Worm (Caenorhabditis elegans) whole organism, mixed stage, embryonic: ENCODE data around the gene vit-2.

Experiments used
- M03D4.4 ChIP-seq: sonication (generic microtip); optimal IDR thresholded peaks from 2 replicates; lab custom pipeline; 2017; ENCODE audit warnings: mild to moderate bottlenecking, missing genetic modification characterization, missing compliant biosample characterization
- bed-3 ChIP-seq: fragments of 200-800 bp; sonication (Bioruptor generic); optimal IDR thresholded peaks from 3 replicates; lab custom pipeline; 2018; ENCODE audit warnings: mild to moderate bottlenecking, missing genetic modification characterization, moderate library complexity, missing compliant biosample characterization
- ceh-43 ChIP-seq: fragments of 200-800 bp; sonication (Bioruptor generic); optimal IDR thresholded peaks from 2 replicates; lab custom pipeline; 2018; ENCODE audit warnings: mild to moderate bottlenecking, missing genetic modification characterization, moderate library complexity, missing compliant biosample characterization
- ceh-83 ChIP-seq: fragments of 200-800 bp; sonication (Bioruptor generic); optimal IDR thresholded peaks from 2 replicates; lab custom pipeline; 2018; ENCODE audit warnings: mild to moderate bottlenecking, missing genetic modification characterization, missing compliant biosample characterization
- ces-1 ChIP-seq: fragments of 150-350 bp; optimal IDR thresholded peaks from 2 replicates; lab custom pipeline; 2014; ENCODE audit warnings: missing biosample characterization, missing genetic modification reagents, missing genetic modification characterization
- cnd-1 ChIP-seq: fragments of 200-800 bp; sonication (Bioruptor generic); optimal IDR thresholded peaks from 2 replicates; lab custom pipeline; 2018; ENCODE audit warnings: mild to moderate bottlenecking, missing genetic modification characterization, missing compliant biosample characterization
- drap-1 ChIP-seq: fragments of 200-800 bp; sonication (Bioruptor generic); optimal IDR thresholded peaks from 3 replicates; lab custom pipeline; 2018; ENCODE audit warnings: mild to moderate bottlenecking, missing genetic modification characterization, missing compliant biosample characterization
- elt-1 ChIP-seq: sonication (generic microtip); optimal IDR thresholded peaks from 2 replicates; lab custom pipeline; 2017; ENCODE audit warnings: missing genetic modification characterization, mild to moderate bottlenecking, missing compliant biosample characterization, antibody characterized with exemption, moderate library complexity, borderline replicate concordance; ENCODE audit not compliant: insufficient read depth
- elt-3 ChIP-seq: fragments of 150-350 bp; optimal IDR thresholded peaks from 2 replicates; lab custom pipeline; 2014; ENCODE audit warnings: missing biosample characterization, missing genetic modification characterization
- flh-1 ChIP-seq: fragments of 200-800 bp; sonication (Bioruptor generic); optimal IDR thresholded peaks from 2 replicates; lab custom pipeline; 2018; ENCODE audit warnings: mild to moderate bottlenecking, missing genetic modification characterization, moderate library complexity, missing compliant biosample characterization
- ham-2 ChIP-seq: fragments of 200-800 bp; sonication (Bioruptor generic); optimal IDR thresholded peaks from 2 replicates; lab custom pipeline; 2018; ENCODE audit warnings: mild to moderate bottlenecking, missing genetic modification characterization, missing compliant biosample characterization
- hlh-1 ChIP-seq: fragments of 150-350 bp; optimal IDR thresholded peaks from 2 replicates; lab custom pipeline; 2014; ENCODE audit warnings: missing biosample characterization, missing genetic modification reagents, missing genetic modification characterization
- lin-13 ChIP-seq: fragments of 150-350 bp; optimal IDR thresholded peaks from 2 replicates; lab custom pipeline; 2014; ENCODE audit warnings: missing biosample characterization, missing genetic modification characterization
- lin-32 ChIP-seq: fragments of 200-800 bp; sonication (Bioruptor generic); optimal IDR thresholded peaks from 2 replicates; lab custom pipeline; 2018; ENCODE audit warnings: mild to moderate bottlenecking, missing genetic modification characterization, missing compliant biosample characterization
- lsy-2 ChIP-seq: fragments of 150-350 bp; optimal IDR thresholded peaks from 2 replicates; lab custom pipeline; 2014; ENCODE audit warnings: missing biosample characterization, missing genetic modification characterization
- mab-5 ChIP-seq: fragments of 150-350 bp; optimal IDR thresholded peaks from 2 replicates; lab custom pipeline; 2014; ENCODE audit warnings: missing biosample characterization, missing genetic modification characterization
- mep-1 ChIP-seq: fragments of 150-350 bp; optimal IDR thresholded peaks from 2 replicates; lab custom pipeline; 2017; ENCODE audit warnings: missing biosample characterization, missing genetic modification reagents, missing genetic modification characterization, inconsistent platforms
- mls-2 ChIP-seq: sonication (generic microtip); optimal IDR thresholded peaks from 2 replicates; lab custom pipeline; 2016; ENCODE audit warnings: mild to moderate bottlenecking, missing genetic modification characterization, moderate library complexity, missing compliant biosample characterization
- nhr-12 ChIP-seq: fragments of 150-350 bp; optimal IDR thresholded peaks from 2 replicates; lab custom pipeline; 2014; ENCODE audit warnings: missing biosample characterization, missing genetic modification characterization
- nhr-2 ChIP-seq: fragments of 150-350 bp; optimal IDR thresholded peaks from 2 replicates; lab custom pipeline; 2014; ENCODE audit warnings: missing biosample characterization, missing genetic modification characterization
- nhr-237 ChIP-seq: fragments of 150-350 bp; optimal IDR thresholded peaks from 2 replicates; lab custom pipeline; 2014; ENCODE audit warnings: missing biosample characterization, missing genetic modification characterization
- nhr-28 ChIP-seq: fragments of 150-350 bp; optimal IDR thresholded peaks from 2 replicates; lab custom pipeline; 2014; ENCODE audit warnings: missing biosample characterization, missing genetic modification characterization
- nhr-76 ChIP-seq: sonication (generic microtip); optimal IDR thresholded peaks from 2 replicates; lab custom pipeline; 2017; ENCODE audit warnings: missing biosample characterization, missing genetic modification characterization
- pha-4 ChIP-seq: fragments of 150-350 bp; optimal IDR thresholded peaks from 2 replicates; lab custom pipeline; 2018; ENCODE audit warnings: missing biosample characterization, missing genetic modification reagents, missing genetic modification characterization
- sem-2 ChIP-seq: fragments of 200-800 bp; sonication (Bioruptor generic); optimal IDR thresholded peaks from 2 replicates; lab custom pipeline; 2018; ENCODE audit warnings: mild to moderate bottlenecking, missing genetic modification characterization, missing compliant biosample characterization
- snpc-4 ChIP-seq: fragments of 150-350 bp; optimal IDR thresholded peaks from 2 replicates; lab custom pipeline; 2014; ENCODE audit warnings: missing biosample characterization, missing genetic modification characterization
- sptf-1 ChIP-seq: sonication (generic microtip); optimal IDR thresholded peaks from 2 replicates; lab custom pipeline; 2017; ENCODE audit warnings: mild to moderate bottlenecking, missing genetic modification characterization, moderate library complexity, missing compliant biosample characterization
- tbx-8 ChIP-seq: fragments of 200-800 bp; sonication (Bioruptor generic); optimal IDR thresholded peaks from 2 replicates; lab custom pipeline; 2018; ENCODE audit warnings: mild to moderate bottlenecking, missing genetic modification characterization, moderate library complexity, missing compliant biosample characterization
- unc-120 ChIP-seq: sonication (generic microtip); optimal IDR thresholded peaks from 2 replicates; lab custom pipeline; 2017; ENCODE audit warnings: missing genetic modification characterization, missing compliant biosample characterization; ENCODE audit not compliant: poor library complexity, severe bottlenecking
- unc-62 ChIP-seq: fragments of 150-350 bp; optimal IDR thresholded peaks from 2 replicates; lab custom pipeline; 2014; ENCODE audit warnings: missing biosample characterization, missing genetic modification reagents, missing genetic modification characterization
- zip-8 ChIP-seq: fragments of 150-350 bp; optimal IDR thresholded peaks from 2 replicates; lab custom pipeline; 2014; ENCODE audit warnings: missing biosample characterization, missing genetic modification characterization
- ztf-11 ChIP-seq: fragments of 150-350 bp; optimal IDR thresholded peaks from 2 replicates; lab custom pipeline; 2014; ENCODE audit warnings: missing biosample characterization, missing genetic modification characterization

Gene vit-2

DNA sequence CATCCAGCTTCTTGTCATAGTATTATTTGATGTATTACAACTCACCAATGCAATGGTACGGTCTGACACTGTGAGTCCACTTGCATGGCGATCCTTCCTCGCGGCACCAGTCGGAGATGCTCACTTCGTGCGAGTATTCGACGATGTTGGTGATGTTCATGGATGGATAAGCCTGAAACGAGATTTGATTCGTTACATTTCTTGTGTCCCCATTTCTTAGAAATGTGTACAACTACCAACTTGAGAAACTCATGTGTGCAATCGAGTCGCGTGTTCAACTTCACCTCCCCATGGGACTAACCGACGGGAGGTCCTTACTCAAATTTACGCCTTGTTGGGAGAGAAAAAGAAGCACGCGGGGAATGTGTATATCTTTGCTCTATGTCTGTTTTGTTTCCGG, 14.7 kb downstream of the vit-2 start:
- TF ChIP-seq tbx-8 (GFP tag; lab: Kevin White, UChicago) (no peak), ham-2 (GFP tag; lab: Kevin White, UChicago) (no peak), zip-8 (tag; lab: Kevin White, UChicago) (no peak), nhr-76 (tag; lab: Kevin White, UChicago) (no peak), mab-5 (tag; lab: Kevin White, UChicago) (no peak), mls-2 (tag; lab: Kevin White, UChicago) (no peak), elt-3 (tag; lab: Kevin White, UChicago) (no peak), cnd-1 (tag; lab: Kevin White, UChicago) (no peak), mep-1 (no peak), ceh-43 (GFP tag; lab: Kevin White, UChicago) (no peak), nhr-12 (tag; lab: Kevin White, UChicago) (no peak), elt-1 (no peak), lsy-2 (tag; lab: Kevin White, UChicago) (no peak)

ce11 chrX:5116180-5116579, 15.3 kb downstream of the vit-2 start:
- TF ChIP-seq zip-8 (tag; lab: Kevin White, UChicago): no peak

DNA sequence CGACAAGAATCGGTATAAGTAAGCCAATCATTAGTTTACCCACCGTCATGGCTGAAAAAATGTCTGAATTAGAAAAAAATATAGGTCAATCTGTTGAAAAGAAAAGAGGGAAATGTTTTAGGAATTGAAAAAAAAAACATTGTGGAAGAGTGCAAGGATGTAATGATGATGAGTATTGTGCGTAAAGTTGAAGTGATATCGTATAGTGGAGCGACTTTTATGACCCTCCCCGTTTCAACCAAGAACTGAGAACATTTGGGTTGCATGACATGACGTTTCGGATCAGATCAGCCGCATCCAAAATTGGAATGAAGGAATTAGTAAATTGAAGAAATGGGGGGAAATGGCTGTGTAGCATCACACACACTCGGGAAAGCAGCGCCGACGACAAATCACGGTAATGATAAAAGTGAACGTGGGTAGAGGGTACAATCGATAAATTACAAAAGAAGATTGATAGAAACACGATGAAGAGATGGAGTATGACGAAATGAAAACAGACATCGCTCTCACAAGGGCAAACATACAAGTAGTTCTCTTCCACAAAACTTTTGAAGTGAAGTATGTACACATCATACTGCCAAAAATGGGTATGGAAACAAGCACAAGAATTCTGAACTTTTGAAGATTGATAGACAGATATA, 16.1 kb downstream of the vit-2 start, which contains the start of gene apl-1:
TSS of gene apl-1 (minus strand) at position 51 of the 644 bp plus-strand sequence.
- no peak for TF ChIP-seq elt-3 (tag; lab: Kevin White, UChicago)
- TF ChIP-seq nhr-76 (tag; lab: Kevin White, UChicago): no peak
- no peak for TF ChIP-seq nhr-12 (tag; lab: Kevin White, UChicago)
- TF ChIP-seq nhr-237 (tag; lab: Kevin White, UChicago): no peak
- TF ChIP-seq zip-8 (tag; lab: Kevin White, UChicago): no peak
- no peak for TF ChIP-seq mep-1
- TF ChIP-seq sem-2: no peak
- TF ChIP-seq nhr-2 (tag; lab: Kevin White, UChicago): no peak
- no peak for TF ChIP-seq mab-5 (tag; lab: Kevin White, UChicago)
- no peak for TF ChIP-seq hlh-1 (tag; lab: Kevin White, UChicago)
- no peak for TF ChIP-seq lin-32 (GFP tag; lab: Kevin White, UChicago)
- no peak for TF ChIP-seq cnd-1 (tag; lab: Kevin White, UChicago)
- no peak for TF ChIP-seq drap-1 (GFP tag; lab: Kevin White, UChicago)
- no peak for TF ChIP-seq unc-62 (GFP tag; lab: Kevin White, UChicago)
- TF ChIP-seq lin-13 (tag; lab: Kevin White, UChicago): no peak
- TF ChIP-seq flh-1 (GFP tag; lab: Kevin White, UChicago): no peak
- no peak for TF ChIP-seq ces-1
- no peak for TF ChIP-seq pha-4 (tag; lab: Kevin White, UChicago)
- no peak for TF ChIP-seq lsy-2 (tag; lab: Kevin White, UChicago)

- TF ChIP-seq elt-1 (no peak), ces-1 (peak; percentile 95), zip-8 (tag; lab: Kevin White, UChicago) (no peak), M03D4.4 (tag; lab: Kevin White, UChicago) (no peak), ceh-83 (GFP tag; lab: Kevin White, UChicago) (no peak)
Observed at ce11 chrX:5117571-5117970, 16.7 kb downstream of the vit-2 start.

- TF ChIP-seq ham-2 (GFP tag; lab: Kevin White, UChicago): no peak
- TF ChIP-seq M03D4.4 (tag; lab: Kevin White, UChicago): no peak
- TF ChIP-seq ztf-11 (tag; lab: Kevin White, UChicago): no peak
- peak; percentile 17 for TF ChIP-seq lsy-2 (tag; lab: Kevin White, UChicago)
- no peak for TF ChIP-seq snpc-4 (tag; lab: Kevin White, UChicago)
- no peak for TF ChIP-seq bed-3 (GFP tag; lab: Kevin White, UChicago)
- no peak for TF ChIP-seq unc-62 (GFP tag; lab: Kevin White, UChicago)
- no peak for TF ChIP-seq mls-2 (tag; lab: Kevin White, UChicago)
- no peak for TF ChIP-seq sptf-1 (tag; lab: Kevin White, UChicago)
- TF ChIP-seq pha-4 (tag; lab: Kevin White, UChicago): peak; percentile 24
- no peak for TF ChIP-seq ceh-83 (GFP tag; lab: Kevin White, UChicago)
- no peak for TF ChIP-seq nhr-28
- no peak for TF ChIP-seq unc-120 (tag; lab: Kevin White, UChicago)
- no peak for TF ChIP-seq nhr-2 (tag; lab: Kevin White, UChicago)
- TF ChIP-seq cnd-1 (tag; lab: Kevin White, UChicago): no peak
- TF ChIP-seq nhr-237 (tag; lab: Kevin White, UChicago): peak; percentile 24
Observed at ce11 chrX:5119246-5119645, 18.4 kb downstream of the vit-2 start.
